Worm (Caenorhabditis elegans): ENCODE results near the gene Y17G9B.5.

ce11 chrIV:4781123-4781522 lies 31.1 kb downstream of the Y17G9B.5 start:
- TF ChIP-seq fkh-10 (GFP tag; optimal IDR thresholded peaks at IDR 0.05) (no peak), nhr-25 (tag; optimal IDR thresholded peaks at IDR 0.05) (no peak), hmg-11 (tag; optimal IDR thresholded peaks at IDR 0.05) (peak; percentile 76), tbx-2 (tag; optimal IDR thresholded peaks at IDR 0.05) (no peak), nhr-11 (tag; optimal IDR thresholded peaks at IDR 0.05) (no peak), lin-39 (tag; optimal IDR thresholded peaks at IDR 0.05) (no peak), R02D3.7 (tag; optimal IDR thresholded peaks at IDR 0.05) (no peak), snpc-4 (tag; optimal IDR thresholded peaks at IDR 0.05) (no peak), elt-1 (tag; optimal IDR thresholded peaks at IDR 0.05) (no peak), ztf-11 (tag; optimal IDR thresholded peaks at IDR 0.05) (no peak)
